Fruit fly (Drosophila melanogaster): ENCODE data around the gene Mpp6.

The Mpp6 gene

dm6 chr2L:21149053-21149452 lies 7.0 kb upstream of the Mpp6 start:
- TF ChIP-seq psq (optimal IDR thresholded peaks at IDR 0.05) (no peak), insv (optimal IDR thresholded peaks at IDR 0.05) (no peak), Myc (optimal IDR thresholded peaks at IDR 0.05) (no peak), ttk (optimal IDR thresholded peaks at IDR 0.05) (no peak), Sin3A (optimal IDR thresholded peaks at IDR 0.05) (no peak), h (optimal IDR thresholded peaks at IDR 0.05) (no peak)

- TF ChIP-seq psq (optimal IDR thresholded peaks at IDR 0.05) (no peak), Myc (optimal IDR thresholded peaks at IDR 0.05) (no peak), h (optimal IDR thresholded peaks at IDR 0.05) (no peak), Sin3A (optimal IDR thresholded peaks at IDR 0.05) (no peak), ttk (optimal IDR thresholded peaks at IDR 0.05) (no peak), insv (optimal IDR thresholded peaks at IDR 0.05) (no peak)
These were observed 2.2 kb upstream of the Mpp6 start for dm6 chr2L:21153844-21154243.

dm6 chr2L:21158554-21158953 lies 2.5 kb downstream of the Mpp6 start, which contains the start of the genes Coq3 and Pld3:
Gene Coq3 (minus strand): TSS chr2L:21158611.
Gene Pld3 (plus strand): TSS chr2L:21158847.
- no peak for TF ChIP-seq h (optimal IDR thresholded peaks at IDR 0.05)
- TF ChIP-seq psq (optimal IDR thresholded peaks at IDR 0.05) = no peak
- no peak for TF ChIP-seq Myc (optimal IDR thresholded peaks at IDR 0.05)
- TF ChIP-seq insv (optimal IDR thresholded peaks at IDR 0.05) = no peak
- TF ChIP-seq ttk (optimal IDR thresholded peaks at IDR 0.05) = no peak
- no peak for TF ChIP-seq Sin3A (optimal IDR thresholded peaks at IDR 0.05)

dm6 chr2L:21162875-21163274 lies 6.8 kb downstream of the Mpp6 start, which contains the start of gene Nbr:
Gene Nbr (minus strand): TSS chr2L:21163083.
- TF ChIP-seq insv (optimal IDR thresholded peaks at IDR 0.05) (no peak), psq (optimal IDR thresholded peaks at IDR 0.05) (no peak), Sin3A (optimal IDR thresholded peaks at IDR 0.05) (no peak), ttk (optimal IDR thresholded peaks at IDR 0.05) (no peak), Myc (optimal IDR thresholded peaks at IDR 0.05) (no peak), h (optimal IDR thresholded peaks at IDR 0.05) (no peak)

- TF ChIP-seq psq (optimal IDR thresholded peaks at IDR 0.05) (no peak), insv (optimal IDR thresholded peaks at IDR 0.05) (no peak)
These were observed 7.3 kb downstream of the Mpp6 start, which contains the start of gene Noc2 for dm6 chr2L:21163311-21163842. Gene Noc2 (plus strand): TSS chr2L:21163641.

- TF ChIP-seq psq (optimal IDR thresholded peaks at IDR 0.05) (no peak), insv (optimal IDR thresholded peaks at IDR 0.05) (no peak), Myc (optimal IDR thresholded peaks at IDR 0.05) (no peak), Sin3A (optimal IDR thresholded peaks at IDR 0.05) (no peak), h (optimal IDR thresholded peaks at IDR 0.05) (no peak)
These were observed 10.3 kb downstream of the Mpp6 start for dm6 chr2L:21166422-21166821.

- TF ChIP-seq insv (optimal IDR thresholded peaks at IDR 0.05) = no peak
- TF ChIP-seq h (optimal IDR thresholded peaks at IDR 0.05) = no peak
- TF ChIP-seq Myc (optimal IDR thresholded peaks at IDR 0.05) = no peak
- TF ChIP-seq ttk (optimal IDR thresholded peaks at IDR 0.05) = no peak
These were observed 12.4 kb downstream of the Mpp6 start, which contains the start of the genes mAcon1, CG43345 and CG43346 for dm6 chr2L:21168295-21169159. Gene mAcon1 (plus strand): TSS chr2L:21168570. Gene CG43345 (minus strand): TSS chr2L:21168581. Gene CG43346 (minus strand): TSS chr2L:21168581.

- TF ChIP-seq h (optimal IDR thresholded peaks at IDR 0.05) = no peak
- no peak for TF ChIP-seq Sin3A (optimal IDR thresholded peaks at IDR 0.05)
- no peak for TF ChIP-seq ttk (optimal IDR thresholded peaks at IDR 0.05)
- no peak for TF ChIP-seq Myc (optimal IDR thresholded peaks at IDR 0.05)
- TF ChIP-seq psq (optimal IDR thresholded peaks at IDR 0.05) = no peak
- TF ChIP-seq insv (optimal IDR thresholded peaks at IDR 0.05) = no peak
These were observed 13.1 kb downstream of the Mpp6 start for dm6 chr2L:21169160-21169624.

dm6 chr2L:21169863-21170262 lies 13.8 kb downstream of the Mpp6 start:
- TF ChIP-seq Sin3A (optimal IDR thresholded peaks at IDR 0.05) = no peak
- no peak for TF ChIP-seq ttk (optimal IDR thresholded peaks at IDR 0.05)

dm6 chr2L:21172922-21173321 lies 16.8 kb downstream of the Mpp6 start, which contains the start of gene CG31627:
Gene CG31627 (plus strand): TSS chr2L:21173222.
- TF ChIP-seq insv (optimal IDR thresholded peaks at IDR 0.05) (no peak), psq (optimal IDR thresholded peaks at IDR 0.05) (no peak), Myc (optimal IDR thresholded peaks at IDR 0.05) (no peak), Sin3A (optimal IDR thresholded peaks at IDR 0.05) (no peak), ttk (optimal IDR thresholded peaks at IDR 0.05) (no peak), h (optimal IDR thresholded peaks at IDR 0.05) (no peak)

- TF ChIP-seq insv (optimal IDR thresholded peaks at IDR 0.05) (no peak), Sin3A (optimal IDR thresholded peaks at IDR 0.05) (no peak), Myc (optimal IDR thresholded peaks at IDR 0.05) (no peak), ttk (optimal IDR thresholded peaks at IDR 0.05) (no peak), psq (optimal IDR thresholded peaks at IDR 0.05) (no peak), h (optimal IDR thresholded peaks at IDR 0.05) (no peak)
These were observed 22.5 kb downstream of the Mpp6 start for dm6 chr2L:21178436-21179216.

dm6 chr2L:21179217-21179520 lies 23.1 kb downstream of the Mpp6 start:
- no peak for TF ChIP-seq h (optimal IDR thresholded peaks at IDR 0.05)
- no peak for TF ChIP-seq Sin3A (optimal IDR thresholded peaks at IDR 0.05)
- TF ChIP-seq insv (optimal IDR thresholded peaks at IDR 0.05) = no peak
